Fruit fly (Drosophila melanogaster): ENCODE measurements around the gene CG12256.

- TF ChIP-seq Myc (optimal IDR thresholded peaks at IDR 0.05): no peak
- no peak for TF ChIP-seq pan (optimal IDR thresholded peaks at IDR 0.05)
- TF ChIP-seq psq (GFP tag; optimal IDR thresholded peaks at IDR 0.05): no peak
- TF ChIP-seq dl (GFP tag; optimal IDR thresholded peaks at IDR 0.05; ENCODE audit: insufficient read depth in 1 of 2, partially characterized antibody in 2 of 2): no peak
- TF ChIP-seq woc (GFP tag; optimal IDR thresholded peaks at IDR 0.05): no peak
- no peak for TF ChIP-seq sv (GFP tag; optimal IDR thresholded peaks at IDR 0.05)
- no peak for TF ChIP-seq Hr78 (GFP tag; optimal IDR thresholded peaks at IDR 0.05)
- TF ChIP-seq Sp1 (GFP tag; optimal IDR thresholded peaks at IDR 0.05): no peak
- TF ChIP-seq HLH106 (tag; optimal IDR thresholded peaks at IDR 0.05): no peak
- no peak for TF ChIP-seq usp (GFP tag; optimal IDR thresholded peaks at IDR 0.05)
- no peak for TF ChIP-seq lola (GFP tag; optimal IDR thresholded peaks at IDR 0.05)
- no peak for TF ChIP-seq Dif (GFP tag; optimal IDR thresholded peaks at IDR 0.05; ENCODE audit: partially characterized antibody)
Observed at dm6 chr3R:12214201-12214600, 11.9 kb downstream of the CG12256 start, which contains the start of gene CG14742.

All from whole organism, wandering third instar larva.